Worm (Caenorhabditis elegans) whole organism, mixed stage, embryonic: ENCODE measurements around the gene mip-2.

Source experiments
- ceh-43 ChIP-seq: fragments of 200-800 bp; sonication (Bioruptor generic); optimal IDR thresholded peaks from 2 replicates; lab custom pipeline; 2018; ENCODE audit warnings: mild to moderate bottlenecking, missing genetic modification characterization, moderate library complexity, missing compliant biosample characterization
- lsy-2 ChIP-seq: fragments of 150-350 bp; optimal IDR thresholded peaks from 2 replicates; lab custom pipeline; 2014; ENCODE audit warnings: missing biosample characterization, missing genetic modification characterization
- mep-1 ChIP-seq: fragments of 150-350 bp; optimal IDR thresholded peaks from 2 replicates; lab custom pipeline; 2017; ENCODE audit warnings: missing biosample characterization, missing genetic modification reagents, missing genetic modification characterization, inconsistent platforms
- nhr-237 ChIP-seq: fragments of 150-350 bp; optimal IDR thresholded peaks from 2 replicates; lab custom pipeline; 2014; ENCODE audit warnings: missing biosample characterization, missing genetic modification characterization
- snpc-4 ChIP-seq: fragments of 150-350 bp; optimal IDR thresholded peaks from 2 replicates; lab custom pipeline; 2014; ENCODE audit warnings: missing biosample characterization, missing genetic modification characterization
- unc-39 ChIP-seq: fragments of 150-350 bp; optimal IDR thresholded peaks from 2 replicates; lab custom pipeline; 2014; ENCODE audit warnings: missing biosample characterization, missing genetic modification characterization
- ztf-11 ChIP-seq: fragments of 150-350 bp; optimal IDR thresholded peaks from 2 replicates; lab custom pipeline; 2014; ENCODE audit warnings: missing biosample characterization, missing genetic modification characterization

DNA sequence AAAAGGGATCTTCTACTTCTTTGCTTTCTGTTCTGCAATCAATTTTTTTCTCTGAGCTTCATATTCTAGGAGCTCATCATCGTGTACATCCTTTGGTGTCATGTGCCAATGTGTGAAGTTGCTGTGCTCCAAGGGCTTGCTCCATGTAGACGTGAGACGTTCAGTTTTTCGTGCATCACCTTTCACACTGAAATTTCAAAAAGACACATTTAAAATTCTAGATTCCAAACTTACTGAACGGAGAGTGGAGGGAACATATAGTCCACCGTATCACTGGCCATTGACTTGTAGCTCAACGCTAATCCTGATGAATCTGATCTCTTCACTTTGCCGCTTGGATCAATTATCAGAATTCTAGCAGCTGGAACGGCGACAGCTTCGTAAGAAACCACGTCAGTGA lies 21.0 kb downstream of the mip-2 start:
- TF ChIP-seq snpc-4 (no peak), lsy-2 (tag; lab: Kevin White, UChicago) (no peak), unc-39 (tag; lab: Kevin White, UChicago) (no peak), mep-1 (no peak), nhr-237 (tag; lab: Kevin White, UChicago) (no peak), ztf-11 (no peak), ceh-43 (GFP tag; lab: Kevin White, UChicago) (no peak)
